Worm (Caenorhabditis elegans) whole organism, L2 larva: ENCODE results near the gene cyp-13A5.

ENCODE experiments used
- alr-1 ChIP-seq: fragments of 150-350 bp; optimal IDR thresholded peaks from 2 replicates; lab custom pipeline; 2014; ENCODE audit warnings: missing biosample characterization, missing genetic modification characterization
- ceh-82 ChIP-seq: fragments of 150-350 bp; optimal IDR thresholded peaks from 2 replicates; lab custom pipeline; 2014; ENCODE audit warnings: missing biosample characterization, missing genetic modification characterization
- nhr-21 ChIP-seq: fragments of 150-350 bp; optimal IDR thresholded peaks from 2 replicates; lab custom pipeline; 2014; ENCODE audit warnings: missing biosample characterization, missing genetic modification characterization
- snpc-4 ChIP-seq: fragments of 150-350 bp; optimal IDR thresholded peaks from 2 replicates; lab custom pipeline; 2014; ENCODE audit warnings: missing biosample characterization, missing genetic modification characterization

DNA sequence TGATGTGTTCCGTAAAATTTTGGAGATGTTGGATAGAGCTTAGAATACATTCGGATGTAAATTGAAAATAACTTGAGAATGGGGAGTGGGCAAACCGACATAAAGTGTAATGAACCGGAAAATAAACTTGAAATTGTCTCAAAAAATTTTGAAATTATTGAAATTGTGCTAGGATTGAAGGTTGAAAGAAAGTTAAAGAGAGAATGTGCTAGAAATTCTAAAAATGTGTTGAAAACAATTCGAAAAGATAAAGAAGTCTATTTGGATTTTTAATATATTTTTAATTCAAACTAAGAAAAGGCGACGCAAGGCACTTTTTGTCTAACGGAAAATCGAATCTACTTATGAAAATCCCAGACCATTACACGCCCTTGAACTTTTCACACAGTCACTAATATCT, 33.7 kb upstream of the cyp-13A5 start, which contains the start of gene ZK938.3:
- TF ChIP-seq ceh-82: no peak
- TF ChIP-seq snpc-4 (tag; lab: Kevin White, UChicago): no peak
- no peak for TF ChIP-seq nhr-21 (tag; lab: Kevin White, UChicago)
- no peak for TF ChIP-seq alr-1 (tag; lab: Kevin White, UChicago)
